Fruit fly (Drosophila melanogaster) whole organism, embryonic: Measurements from ENCODE around the gene Sfp65A.
A peak's percentile ranks its signal among the peaks of the same experiment; 100 is the strongest.

Experiments used
- Abd-B ChIP-seq: fragments of 200-800 bp; sonication (Bioruptor generic); optimal IDR thresholded peaks from 2 replicates; lab custom pipeline; 2018; ENCODE audit warnings: missing biosample characterization, mild to moderate bottlenecking, missing genetic modification characterization, moderate library complexity
- Ada2b ChIP-seq: fragments of 200-800 bp; sonication (Bioruptor generic); IDR thresholded peaks from 2 replicates; pipeline ENCODE4 v1.3.6; 2022; ENCODE audit warnings: missing biosample characterization, missing genetic modification characterization
- CG10979 ChIP-seq: fragments of 200-800 bp; sonication (Bioruptor generic); optimal IDR thresholded peaks from 2 replicates; lab custom pipeline; 2018; ENCODE audit warnings: missing biosample characterization, mild to moderate bottlenecking, missing genetic modification characterization, moderate library complexity
- CG12219 ChIP-seq: fragments of 200-800 bp; sonication (Bioruptor generic); optimal IDR thresholded peaks from 3 replicates; lab custom pipeline; 2018; ENCODE audit warnings: missing biosample characterization, mild to moderate bottlenecking, missing genetic modification characterization
- CG13287 ChIP-seq: fragments of 200-800 bp; sonication (Bioruptor generic); IDR thresholded peaks from 2 replicates; pipeline ENCODE4 v1.3.6; 2022; ENCODE audit warnings: missing biosample characterization, missing genetic modification characterization; ENCODE audit not compliant: partially characterized antibody
- CG14667 ChIP-seq: fragments of 200-800 bp; sonication (Bioruptor generic); IDR thresholded peaks from 2 replicates; pipeline ENCODE4 v1.3.6; 2022; ENCODE audit warnings: missing biosample characterization, missing genetic modification characterization
- CG16863 ChIP-seq: fragments of 200-800 bp; sonication (Bioruptor generic); optimal IDR thresholded peaks from 3 replicates; lab custom pipeline; 2016; ENCODE audit warnings: missing biosample characterization, missing genetic modification characterization
- CG17186 ChIP-seq: fragments of 200-800 bp; sonication (Bioruptor generic); optimal IDR thresholded peaks from 3 replicates; lab custom pipeline; 2017; ENCODE audit warnings: missing biosample characterization, missing genetic modification reagents, missing genetic modification characterization
- CG17328 ChIP-seq: fragments of 200-800 bp; sonication (Bioruptor generic); IDR thresholded peaks from 2 replicates; pipeline ENCODE4 v1.3.6; 2022; ENCODE audit warnings: missing biosample characterization, missing genetic modification characterization
- CG18262 ChIP-seq: fragments of 200-800 bp; optimal IDR thresholded peaks from 3 replicates; lab custom pipeline; 2019; ENCODE audit warnings: missing biosample characterization, mild to moderate bottlenecking, missing genetic modification characterization, moderate library complexity
- CG18619 ChIP-seq: fragments of 200-800 bp; sonication (Bioruptor generic); optimal IDR thresholded peaks from 3 replicates; lab custom pipeline; 2017; ENCODE audit warnings: missing biosample characterization, mild to moderate bottlenecking, missing genetic modification characterization
- CG31441 ChIP-seq: fragments of 200-800 bp; sonication (Bioruptor generic); IDR thresholded peaks from 2 replicates; pipeline ENCODE4 v1.3.6; 2022; ENCODE audit warnings: missing biosample characterization, missing genetic modification characterization
- CG5953 ChIP-seq: fragments of 200-800 bp; sonication (Bioruptor generic); IDR thresholded peaks from 2 replicates; pipeline ENCODE4 v1.3.6; 2022; ENCODE audit warnings: missing biosample characterization, missing genetic modification characterization
- CG6765 ChIP-seq: fragments of 200-800 bp; sonication (Bioruptor generic); optimal IDR thresholded peaks from 3 replicates; lab custom pipeline; 2017; ENCODE audit warnings: missing biosample characterization, mild to moderate bottlenecking, missing genetic modification characterization
- CG6791 ChIP-seq: fragments of 200-800 bp; sonication (Bioruptor generic); IDR thresholded peaks from 3 replicates; pipeline ENCODE4 v1.3.6; 2022; ENCODE audit warnings: missing biosample characterization, missing genetic modification characterization; ENCODE audit not compliant: partially characterized antibody
- CG6813 ChIP-seq: fragments of 200-800 bp; sonication (Bioruptor generic); optimal IDR thresholded peaks from 2 replicates; lab custom pipeline; 2017; ENCODE audit warnings: missing biosample characterization, missing genetic modification characterization, mild to moderate bottlenecking, moderate library complexity, missing genetic modification reagents
- CG7357 ChIP-seq: fragments of 200-800 bp; sonication (Bioruptor generic); IDR thresholded peaks from 3 replicates; pipeline ENCODE4 v1.3.6; 2022; ENCODE audit warnings: missing biosample characterization, missing genetic modification characterization
- CG9609 ChIP-seq: fragments of 200-800 bp; sonication (Bioruptor generic); optimal IDR thresholded peaks from 3 replicates; lab custom pipeline; 2016; ENCODE audit warnings: missing biosample characterization, missing genetic modification characterization
- Camta ChIP-seq: fragments of 200-800 bp; sonication (Bioruptor generic); optimal IDR thresholded peaks from 2 replicates; lab custom pipeline; 2016; ENCODE audit warnings: missing biosample characterization, missing genetic modification characterization
- CoRest ChIP-seq: fragments of 200-800 bp; sonication (Bioruptor generic); optimal IDR thresholded peaks from 3 replicates; lab custom pipeline; 2018; ENCODE audit warnings: missing biosample characterization, mild to moderate bottlenecking, missing genetic modification characterization, moderate library complexity
- HLH4C ChIP-seq: fragments of 200-800 bp; sonication (Bioruptor generic); IDR thresholded peaks from 3 replicates; pipeline ENCODE4 v1.3.6; 2022; ENCODE audit warnings: missing biosample characterization, missing genetic modification characterization; ENCODE audit not compliant: partially characterized antibody
- Lim3 ChIP-seq: fragments of 200-800 bp; sonication (Bioruptor generic); IDR thresholded peaks from 2 replicates; pipeline ENCODE4 v1.3.6; 2022; ENCODE audit warnings: missing biosample characterization, missing genetic modification characterization
- Xrp1 ChIP-seq: fragments of 200-800 bp; sonication (Bioruptor generic); IDR thresholded peaks from 2 replicates; pipeline ENCODE4 v1.3.6; 2022; ENCODE audit warnings: missing biosample characterization, missing genetic modification characterization
- aop ChIP-seq: fragments of 200-800 bp; sonication (Bioruptor generic); IDR thresholded peaks from 2 replicates; pipeline ENCODE4 v1.3.6; 2022; ENCODE audit warnings: missing biosample characterization, missing genetic modification characterization
- ase ChIP-seq: fragments of 200-800 bp; sonication (Bioruptor generic); IDR thresholded peaks from 3 replicates; pipeline ENCODE4 v1.3.6; 2022; ENCODE audit warnings: missing biosample characterization, missing genetic modification characterization
- bbx ChIP-seq: fragments of 200-800 bp; sonication (Bioruptor generic); IDR thresholded peaks from 2 replicates; pipeline ENCODE4 v1.3.6; 2022; ENCODE audit warnings: missing biosample characterization, missing genetic modification characterization; ENCODE audit not compliant: partially characterized antibody
- esg ChIP-seq: fragments of 200-800 bp; sonication (Bioruptor generic); conservative IDR thresholded peaks from 2 replicates; pipeline ENCODE4 v1.3.6; 2022; ENCODE audit warnings: missing biosample characterization, missing genetic modification characterization
- ftz-f1 ChIP-seq: fragments of 200-800 bp; sonication (Bioruptor generic); optimal IDR thresholded peaks from 2 replicates; lab custom pipeline; 2016; ENCODE audit warnings: missing biosample characterization, missing genetic modification characterization
- hbn ChIP-seq: fragments of 200-800 bp; sonication (Bioruptor generic); IDR thresholded peaks from 2 replicates; pipeline ENCODE4 v1.3.6; 2022; ENCODE audit warnings: missing biosample characterization, missing genetic modification characterization; ENCODE audit not compliant: partially characterized antibody
- her ChIP-seq: fragments of 200-800 bp; sonication (Bioruptor generic); optimal IDR thresholded peaks from 2 replicates; lab custom pipeline; 2016; ENCODE audit warnings: missing biosample characterization, missing genetic modification characterization
- hkb ChIP-seq, 2 experiments: fragments of 200-800 bp in 1 of 2; fragments of >200 bp in 1 of 2; sonication (Bioruptor generic) in 1 of 2; IDR thresholded peaks in 1 of 2; optimal IDR thresholded peaks in 1 of 2; 2 replicates each; pipeline versions ENCODE4 v1.3.6 to Lab custom; 2017 to 2022; ENCODE audit warnings: missing biosample characterization in 1 of 2, missing genetic modification characterization in 1 of 2
- lmd ChIP-seq: fragments of 200-800 bp; sonication (Bioruptor generic); IDR thresholded peaks from 2 replicates; pipeline ENCODE4 v1.3.6; 2022; ENCODE audit warnings: missing biosample characterization, missing genetic modification characterization
- maf-S ChIP-seq: fragments of 200-800 bp; sonication (Bioruptor generic); optimal IDR thresholded peaks from 2 replicates; lab custom pipeline; 2016; ENCODE audit warnings: missing biosample characterization, missing genetic modification characterization
- pnt ChIP-seq: fragments of 200-800 bp; sonication (Bioruptor generic); optimal IDR thresholded peaks from 3 replicates; lab custom pipeline; 2016; ENCODE audit warnings: missing biosample characterization, missing genetic modification characterization
- pros ChIP-seq: fragments of 200-800 bp; sonication (Bioruptor generic); optimal IDR thresholded peaks from 3 replicates; lab custom pipeline; 2019; ENCODE audit warnings: missing biosample characterization, mild to moderate bottlenecking, missing genetic modification characterization, moderate library complexity
- psq ChIP-seq: fragments of 200-800 bp; sonication (Bioruptor generic); optimal IDR thresholded peaks from 2 replicates; lab custom pipeline; 2017; ENCODE audit warnings: missing biosample characterization, missing genetic modification characterization
- pum ChIP-seq: fragments of 200-800 bp; sonication (Bioruptor generic); optimal IDR thresholded peaks from 2 replicates; lab custom pipeline; 2016; ENCODE audit warnings: missing biosample characterization, missing genetic modification characterization
- ro ChIP-seq: fragments of 200-800 bp; sonication (Bioruptor generic); IDR thresholded peaks from 2 replicates; pipeline ENCODE4 v1.3.6; 2022; ENCODE audit warnings: missing biosample characterization, missing genetic modification characterization
- sens-2 ChIP-seq: fragments of 200-800 bp; sonication (Bioruptor generic); IDR thresholded peaks from 2 replicates; pipeline ENCODE4 v1.3.6; 2022; ENCODE audit warnings: missing biosample characterization, missing genetic modification characterization
- sim ChIP-seq: fragments of 200-800 bp; sonication (Bioruptor generic); IDR thresholded peaks from 2 replicates; pipeline ENCODE4 v1.3.6; 2022; ENCODE audit warnings: missing biosample characterization, missing genetic modification characterization
- slou ChIP-seq: fragments of 200-800 bp; sonication (Bioruptor generic); optimal IDR thresholded peaks from 3 replicates; lab custom pipeline; 2016; ENCODE audit warnings: missing biosample characterization, missing genetic modification characterization
- slp2 ChIP-seq: fragments of 200-800 bp; sonication (Bioruptor generic); optimal IDR thresholded peaks from 2 replicates; lab custom pipeline; 2016; ENCODE audit warnings: missing biosample characterization, missing genetic modification characterization
- so ChIP-seq: fragments of 200-800 bp; sonication (Bioruptor generic); IDR thresholded peaks from 3 replicates; pipeline ENCODE4 v1.3.6; 2022; ENCODE audit warnings: missing biosample characterization, missing genetic modification characterization
- tin ChIP-seq: fragments of 200-800 bp; sonication (Bioruptor generic); optimal IDR thresholded peaks from 3 replicates; lab custom pipeline; 2016; ENCODE audit warnings: missing biosample characterization, missing genetic modification characterization
- tll ChIP-seq, 2 experiments: fragments of 200-800 bp in 1 of 2; fragments of >200 bp in 1 of 2; sonication (Bioruptor generic) in 1 of 2; optimal IDR thresholded peaks; 2 replicates each; lab custom pipeline; 2017 to 2019; ENCODE audit warnings: missing biosample characterization in 2 of 2, missing genetic modification characterization in 2 of 2, mild to moderate bottlenecking in 1 of 2, moderate library complexity in 1 of 2
- ttk ChIP-seq: fragments of 200-800 bp; sonication (Bioruptor generic); IDR thresholded peaks from 2 replicates; pipeline ENCODE4 v2.1.2; 2022; ENCODE audit warnings: missing biosample characterization, missing genetic modification characterization
- unc-4 ChIP-seq: fragments of 200-800 bp; sonication (Bioruptor generic); IDR thresholded peaks from 2 replicates; pipeline ENCODE4 v1.3.6; 2022; ENCODE audit warnings: missing biosample characterization, missing genetic modification characterization; ENCODE audit not compliant: partially characterized antibody
- vvl ChIP-seq: fragments of 200-800 bp; sonication (Bioruptor generic); IDR thresholded peaks from 2 replicates; pipeline ENCODE4 v1.3.6; 2022; ENCODE audit warnings: missing biosample characterization, missing genetic modification characterization
- wdn ChIP-seq: fragments of 200-800 bp; sonication (Bioruptor generic); IDR thresholded peaks from 2 replicates; pipeline ENCODE4 v1.3.6; 2022; ENCODE audit warnings: missing biosample characterization, missing genetic modification characterization

The Sfp65A gene

DNA sequence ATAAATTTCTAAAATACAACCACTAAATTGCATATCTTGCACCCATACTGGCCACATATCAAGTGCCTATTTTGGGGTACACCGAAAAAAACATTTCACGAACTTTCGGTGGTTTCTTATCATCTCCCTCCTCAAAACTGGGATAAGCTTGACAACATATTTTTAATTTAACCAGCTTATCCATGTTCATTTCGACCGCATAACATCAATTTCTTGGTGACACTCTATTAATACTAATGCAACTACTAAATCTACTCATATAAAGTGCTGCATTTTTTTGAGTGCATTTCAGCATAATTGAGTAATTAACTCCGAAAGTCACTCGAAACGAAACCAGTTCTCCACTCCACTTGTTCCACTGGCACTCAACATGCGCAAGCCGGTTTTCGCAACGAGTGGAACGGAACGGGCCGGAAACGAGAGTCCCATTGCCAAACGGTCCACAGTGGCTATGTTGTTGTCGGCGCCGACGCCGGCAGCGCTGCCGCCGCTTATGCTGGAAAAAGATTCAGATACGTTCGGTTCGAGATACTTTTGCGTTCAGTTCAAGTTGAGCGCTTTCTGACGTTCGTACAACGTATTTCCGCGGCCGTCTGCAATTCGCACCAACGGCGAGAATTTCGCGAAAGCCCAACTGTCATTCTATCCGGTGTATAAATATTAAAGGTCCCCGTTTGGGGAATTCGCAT, 50.1 kb downstream of the Sfp65A start, which contains the start of gene CG42747 (continued):
- TF ChIP-seq ftz-f1 (no peak), tin (peak; percentile 61), ro (GFP tag; lab: Robert Waterston, UW) (peak; percentile 50; the same call in 1 of the 2 replicates), hbn (GFP tag; lab: Robert Waterston, UW) (peak; percentile 39; the same call in 1 of the 2 replicates), lmd (GFP tag; lab: Robert Waterston, UW) (peak; percentile 60), so (GFP tag; lab: Robert Waterston, UW) (peak; percentile 6; the same call in 1 of the 3 replicates), CoRest (tag; lab: Kevin White, UChicago) (peak; percentile 79), CG18619 (peak; percentile 52), CG14667 (GFP tag; lab: Robert Waterston, UW) (no peak), esg (GFP tag; lab: Robert Waterston, UW) (peak; percentile 51), Lim3 (GFP tag; lab: Robert Waterston, UW) (no peak), CG17328 (GFP tag; lab: Robert Waterston, UW) (peak; percentile 79), CG17186 (GFP tag; lab: Kevin White, UChicago) (peak; percentile 68), CG6813 (peak; percentile 71), sens-2 (peak; percentile 64; the same call in 1 of the 2 replicates), pnt (GFP tag; lab: Kevin White, UChicago) (peak; percentile 62), CG7357 (peak; percentile 61; the same call in 1 of the 3 replicates), CG10979 (peak; percentile 91), hkb (optimal IDR thresholded peaks at IDR 0.05; lab: Kevin White, UChicago) (no peak), hkb (GFP tag; IDR thresholded peaks at IDR 0.05; lab: Robert Waterston, UW) (peak; percentile 61), vvl (GFP tag; lab: Robert Waterston, UW) (peak; percentile 81), CG6765 (GFP tag; lab: Kevin White, UChicago) (no peak), ttk (GFP tag; lab: Robert Waterston, UW) (peak; percentile 63; the same call in 1 of the 2 replicates), sim (GFP tag; lab: Robert Waterston, UW) (no peak), CG31441 (GFP tag; lab: Robert Waterston, UW) (peak; percentile 89), Camta (GFP tag; lab: Kevin White, UChicago) (peak; percentile 67), pum (peak; percentile 67), CG5953 (no peak), ase (GFP tag; lab: Robert Waterston, UW) (0 out of 3 replicates have a peak, but pooled peaks have one; percentile 38), bbx (GFP tag; lab: Robert Waterston, UW) (peak; percentile 71; the same call in 1 of the 2 replicates), CG16863 (peak; percentile 79), tll (GFP tag; optimal IDR thresholded peaks at IDR 0.05; lab: Kevin White, UChicago) (peak in 1 of 2 experiments; percentile 23), wdn (GFP tag; lab: Robert Waterston, UW) (no peak), slou (GFP tag; lab: Kevin White, UChicago) (no peak), her (peak; percentile 44), unc-4 (GFP tag; lab: Robert Waterston, UW) (peak; percentile 44), CG18262 (tag; lab: Kevin White, UChicago) (peak; percentile 92), psq (GFP tag; lab: Kevin White, UChicago) (no peak), pros (no peak), Ada2b (GFP tag; lab: Robert Waterston, UW) (peak; percentile 51), slp2 (GFP tag; lab: Kevin White, UChicago) (peak; percentile 40), HLH4C (GFP tag; lab: Robert Waterston, UW) (no peak; the same call in 2 of the 3 replicates), Abd-B (GFP tag; lab: Kevin White, UChicago) (peak; percentile 71), CG9609 (GFP tag; lab: Kevin White, UChicago) (peak; percentile 77), aop (GFP tag; lab: Robert Waterston, UW) (no peak), Xrp1 (GFP tag; lab: Robert Waterston, UW) (peak; percentile 87), CG13287 (GFP tag; lab: Robert Waterston, UW) (peak; percentile 69), maf-S (GFP tag; lab: Kevin White, UChicago) (peak; percentile 28), CG6791 (GFP tag; lab: Robert Waterston, UW) (peak; percentile 49; the same call in 1 of the 3 replicates), CG12219 (GFP tag; lab: Kevin White, UChicago) (peak; percentile 84)
